Fruit fly (Drosophila melanogaster) whole organism: ENCODE measurements around the gene cv.

Experiments used
- Dll ChIP-seq: fragments of >200 bp; optimal IDR thresholded peaks from 2 replicates; lab custom pipeline; 2017
- EcR ChIP-seq, 2 experiments: fragments of >200 bp; optimal IDR thresholded peaks; 2 replicates each; lab custom pipeline; 2017; ENCODE audit warnings: missing biosample characterization in 2 of 2, missing genetic modification characterization in 2 of 2, missing genetic modification reagents in 2 of 2
- pan ChIP-seq: fragments of >200 bp; optimal IDR thresholded peaks from 2 replicates; lab custom pipeline; 2017
- psq ChIP-seq: fragments of >200 bp; optimal IDR thresholded peaks from 2 replicates; lab custom pipeline; 2017
- usp ChIP-seq: fragments of >200 bp; optimal IDR thresholded peaks from 2 replicates; lab custom pipeline; 2017; ENCODE audit warnings: missing biosample characterization, missing genetic modification characterization, mixed read lengths

DNA sequence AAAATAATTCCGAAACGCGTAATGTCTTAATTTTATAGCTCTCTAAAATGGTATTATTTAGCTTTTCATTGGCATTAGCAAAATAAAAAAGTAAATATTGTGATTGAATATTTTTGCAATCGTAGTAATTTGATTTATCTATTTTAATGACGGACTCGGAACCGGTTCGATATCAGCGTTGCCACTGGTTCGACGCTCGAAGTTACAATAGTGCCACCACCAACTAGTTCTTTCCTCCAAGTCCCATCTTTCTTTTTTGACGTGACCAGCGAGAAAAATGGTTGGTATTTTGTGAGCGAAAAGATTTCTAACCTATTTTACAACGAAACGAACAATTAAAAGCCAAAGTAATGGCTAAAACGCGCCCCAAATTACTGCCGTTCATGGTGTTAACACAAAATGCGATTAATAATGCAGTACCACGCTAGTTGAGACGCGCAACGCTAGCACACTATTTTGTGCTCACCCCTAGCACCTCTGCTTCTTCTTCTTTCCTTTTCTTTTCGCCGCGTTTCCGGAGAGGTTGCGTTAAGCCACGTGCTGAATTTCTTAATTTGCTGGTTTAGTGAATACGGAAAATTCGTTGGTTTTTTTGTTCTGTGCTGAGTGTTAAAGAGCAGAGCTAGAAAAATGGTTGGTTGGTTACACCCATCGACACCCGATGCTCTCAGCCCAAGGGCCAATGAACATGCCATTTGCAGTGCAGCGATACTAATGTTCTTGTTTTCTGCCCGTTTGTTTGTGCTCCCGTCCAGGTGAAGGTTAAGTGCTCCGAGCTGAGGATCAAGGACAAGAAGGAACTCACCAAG lies 17.4 kb upstream of the cv start, which contains the start of gene RpL35:
- TF ChIP-seq psq (lab: Kevin White, UChicago), result no peak
- no peak for TF ChIP-seq pan (lab: Kevin White, UChicago)
- TF ChIP-seq Dll (lab: Kevin White, UChicago), result no peak
- TF ChIP-seq usp (GFP tag; lab: Kevin White, UChicago), result no peak
- TF ChIP-seq EcR (GFP tag; optimal IDR thresholded peaks at IDR 0.05; lab: Kevin White, UChicago), result no peak
